Worm (Caenorhabditis elegans): Measurements from ENCODE around the gene sir-2.1.
A peak's percentile ranks its signal among the peaks of the same experiment; 100 is the strongest.

ce11 chrIV:10330962-10331361 lies 35.1 kb downstream of the sir-2.1 start:
- TF ChIP-seq R02D3.7 (tag; optimal IDR thresholded peaks at IDR 0.05) (no peak), nhr-11 (tag; optimal IDR thresholded peaks at IDR 0.05) (no peak), unc-39 (tag; optimal IDR thresholded peaks at IDR 0.05) (no peak), nhr-12 (tag; optimal IDR thresholded peaks at IDR 0.05) (no peak), fkh-10 (GFP tag; optimal IDR thresholded peaks at IDR 0.05) (no peak), lin-15B (tag; optimal IDR thresholded peaks at IDR 0.05) (no peak), tbx-2 (tag; optimal IDR thresholded peaks at IDR 0.05) (no peak), mdl-1 (tag; optimal IDR thresholded peaks at IDR 0.05) (no peak), elt-3 (tag; optimal IDR thresholded peaks at IDR 0.05) (peak in 2 of 3 experiments; percentile 57 to 93), nhr-237 (tag; optimal IDR thresholded peaks at IDR 0.05) (no peak), ceh-9 (tag; optimal IDR thresholded peaks at IDR 0.05) (no peak), egl-5 (tag; optimal IDR thresholded peaks at IDR 0.05) (no peak), pha-4 (tag; optimal IDR thresholded peaks at IDR 0.05) (no peak), pqm-1 (tag; optimal IDR thresholded peaks at IDR 0.05) (peak; percentile 6)
